Fruit fly (Drosophila melanogaster) whole organism, embryonic: ENCODE measurements around the gene Cpr73D.
A peak's percentile ranks its signal among the peaks of the same experiment; 100 is the strongest.

Source experiments
- Blimp-1 ChIP-seq: fragments of 200-800 bp; sonication (Bioruptor generic); optimal IDR thresholded peaks from 3 replicates; lab custom pipeline; 2018; ENCODE audit warnings: missing biosample characterization, missing genetic modification characterization, mild to moderate bottlenecking, moderate library complexity, missing genetic modification reagents
- CG11398 ChIP-seq: fragments of 200-800 bp; sonication (Bioruptor generic); optimal IDR thresholded peaks from 2 replicates; lab custom pipeline; 2016; ENCODE audit warnings: missing biosample characterization, missing genetic modification characterization
- CG11456 ChIP-seq: fragments of 200-800 bp; sonication (Bioruptor generic); IDR thresholded peaks from 3 replicates; pipeline ENCODE4 v1.3.6; 2022; ENCODE audit warnings: missing biosample characterization, missing genetic modification characterization
- CG11504 ChIP-seq: fragments of 200-800 bp; sonication (Bioruptor generic); optimal IDR thresholded peaks from 3 replicates; lab custom pipeline; 2019; ENCODE audit warnings: missing biosample characterization, mild to moderate bottlenecking, missing genetic modification characterization, moderate library complexity
- CG11695 ChIP-seq: fragments of 200-800 bp; sonication (Bioruptor generic); IDR thresholded peaks from 3 replicates; pipeline ENCODE4 v1.3.6; 2022; ENCODE audit warnings: missing biosample characterization, missing genetic modification characterization
- CG13894 ChIP-seq: fragments of 200-800 bp; sonication (Bioruptor generic); optimal IDR thresholded peaks from 3 replicates; lab custom pipeline; 2018; ENCODE audit warnings: missing biosample characterization, mild to moderate bottlenecking, missing genetic modification characterization, moderate library complexity
- CG14441 ChIP-seq: fragments of 200-800 bp; sonication (Bioruptor generic); IDR thresholded peaks from 2 replicates; pipeline ENCODE4 v1.3.6; 2022; ENCODE audit warnings: missing biosample characterization, missing genetic modification characterization
- CG17385 ChIP-seq: fragments of 200-800 bp; sonication (Bioruptor generic); optimal IDR thresholded peaks from 3 replicates; lab custom pipeline; 2018; ENCODE audit warnings: missing biosample characterization, mild to moderate bottlenecking, missing genetic modification characterization
- CG2199 ChIP-seq: fragments of 200-800 bp; sonication (Bioruptor generic); IDR thresholded peaks from 3 replicates; pipeline ENCODE4 v1.3.6; 2022; ENCODE audit warnings: missing biosample characterization, missing genetic modification characterization
- CG31441 ChIP-seq: fragments of 200-800 bp; sonication (Bioruptor generic); IDR thresholded peaks from 2 replicates; pipeline ENCODE4 v1.3.6; 2022; ENCODE audit warnings: missing biosample characterization, missing genetic modification characterization
- CG3995 ChIP-seq: fragments of 200-800 bp; sonication (Bioruptor generic); optimal IDR thresholded peaks from 3 replicates; lab custom pipeline; 2016; ENCODE audit warnings: missing biosample characterization, missing genetic modification characterization
- CG7556 ChIP-seq: fragments of 200-800 bp; sonication (Bioruptor generic); optimal IDR thresholded peaks from 2 replicates; lab custom pipeline; 2017; ENCODE audit warnings: missing biosample characterization, mild to moderate bottlenecking, missing genetic modification characterization
- CG8281 ChIP-seq: fragments of 200-800 bp; sonication (Bioruptor generic); optimal IDR thresholded peaks from 2 replicates; lab custom pipeline; 2018; ENCODE audit warnings: missing biosample characterization, mild to moderate bottlenecking, missing genetic modification characterization, moderate library complexity
- CG8290 ChIP-seq, 3 experiments: fragments of 200-800 bp; sonication (Bioruptor generic); optimal IDR thresholded peaks; 2 replicates each; lab custom pipeline; 2016 to 2019; ENCODE audit warnings: missing biosample characterization in 3 of 3, missing genetic modification characterization in 3 of 3, mild to moderate bottlenecking in 2 of 3, moderate library complexity in 1 of 3
- CG8478 ChIP-seq: fragments of >200 bp; optimal IDR thresholded peaks from 2 replicates; lab custom pipeline; 2018
- CkIIα-i1 ChIP-seq: fragments of 200-800 bp; sonication (Bioruptor generic); IDR thresholded peaks from 2 replicates; pipeline ENCODE4 v1.3.6; 2022; ENCODE audit warnings: missing biosample characterization, missing genetic modification characterization
- D19A ChIP-seq: fragments of 200-800 bp; optimal IDR thresholded peaks from 3 replicates; lab custom pipeline; 2019; ENCODE audit warnings: missing biosample characterization, mild to moderate bottlenecking, missing genetic modification characterization, moderate library complexity
- Dfd ChIP-seq, 2 experiments: fragments of >200 bp; optimal IDR thresholded peaks; 2 replicates each; lab custom pipeline; 2017; ENCODE audit warnings: missing biosample characterization in 2 of 2, missing genetic modification characterization in 2 of 2
- MBD-R2 ChIP-seq: fragments of 200-800 bp; sonication (Bioruptor generic); IDR thresholded peaks from 2 replicates; pipeline ENCODE4 v1.3.6; 2022; ENCODE audit warnings: missing biosample characterization, missing genetic modification characterization
- Med ChIP-seq: fragments of 200-800 bp; sonication (Bioruptor generic); peaks from one replicate; lab custom pipeline; 2016; ENCODE audit warnings: missing biosample characterization, missing genetic modification characterization, mild to moderate bottlenecking, inconsistent platforms, moderate library complexity
- NC2α ChIP-seq: fragments of 200-800 bp; sonication (Bioruptor generic); optimal IDR thresholded peaks from 2 replicates; lab custom pipeline; 2016; ENCODE audit warnings: missing biosample characterization, missing genetic modification characterization
- Optix ChIP-seq: fragments of 200-800 bp; sonication (Bioruptor generic); IDR thresholded peaks from 3 replicates; pipeline ENCODE4 v1.3.6; 2022; ENCODE audit warnings: missing biosample characterization, missing genetic modification characterization
- Ravus ChIP-seq: fragments of 200-800 bp; sonication (Bioruptor generic); IDR thresholded peaks from 2 replicates; pipeline ENCODE4 v1.3.6; 2022; ENCODE audit warnings: missing biosample characterization, missing genetic modification characterization
- Xbp1 ChIP-seq: fragments of 200-800 bp; sonication (Bioruptor generic); optimal IDR thresholded peaks from 3 replicates; lab custom pipeline; 2016; ENCODE audit warnings: missing biosample characterization, mild to moderate bottlenecking, missing genetic modification characterization
- az2 ChIP-seq: fragments of 200-800 bp; sonication (Bioruptor generic); optimal IDR thresholded peaks from 3 replicates; lab custom pipeline; 2016; ENCODE audit warnings: missing biosample characterization, missing genetic modification characterization
- bbx ChIP-seq: fragments of 200-800 bp; sonication (Bioruptor generic); IDR thresholded peaks from 2 replicates; pipeline ENCODE4 v1.3.6; 2022; ENCODE audit warnings: missing biosample characterization, missing genetic modification characterization; ENCODE audit not compliant: partially characterized antibody
- bcd ChIP-seq: fragments of 200-800 bp; sonication (Bioruptor generic); optimal IDR thresholded peaks from 2 replicates; lab custom pipeline; 2017; ENCODE audit warnings: missing biosample characterization, mild to moderate bottlenecking, missing genetic modification characterization
- bigmax ChIP-seq: fragments of 200-800 bp; sonication (Bioruptor generic); optimal IDR thresholded peaks from 2 replicates; lab custom pipeline; 2018; ENCODE audit warnings: missing biosample characterization, mild to moderate bottlenecking, missing genetic modification characterization
- chinmo ChIP-seq: fragments of 200-800 bp; sonication (Bioruptor generic); IDR thresholded peaks from 4 replicates; pipeline ENCODE4 v1.3.6; 2022; ENCODE audit warnings: missing biosample characterization, missing genetic modification characterization; ENCODE audit not compliant: partially characterized antibody
- chm ChIP-seq: fragments of 200-800 bp; sonication (Bioruptor generic); IDR thresholded peaks from 2 replicates; pipeline ENCODE4 v1.3.6; 2022; ENCODE audit warnings: missing biosample characterization, missing genetic modification characterization
- crol ChIP-seq: fragments of 200-800 bp; sonication (Bioruptor generic); IDR thresholded peaks from 2 replicates; pipeline ENCODE4 v1.3.6; 2022; ENCODE audit warnings: missing biosample characterization, missing genetic modification characterization
- danr ChIP-seq: fragments of 200-800 bp; sonication (Bioruptor generic); IDR thresholded peaks from 2 replicates; pipeline ENCODE4 v1.3.6; 2022; ENCODE audit warnings: missing biosample characterization, missing genetic modification characterization
- emc ChIP-seq: fragments of 200-800 bp; sonication (Bioruptor generic); optimal IDR thresholded peaks from 2 replicates; lab custom pipeline; 2016; ENCODE audit warnings: missing biosample characterization, missing genetic modification characterization
- ftz-f1 ChIP-seq: fragments of 200-800 bp; sonication (Bioruptor generic); optimal IDR thresholded peaks from 2 replicates; lab custom pipeline; 2016; ENCODE audit warnings: missing biosample characterization, missing genetic modification characterization
- lbe ChIP-seq: fragments of 200-800 bp; sonication (Bioruptor generic); optimal IDR thresholded peaks from 2 replicates; lab custom pipeline; 2016; ENCODE audit warnings: missing biosample characterization, mild to moderate bottlenecking, missing genetic modification characterization
- pho ChIP-seq: fragments of 200-800 bp; sonication (Bioruptor generic); optimal IDR thresholded peaks from 2 replicates; lab custom pipeline; 2016; ENCODE audit warnings: missing biosample characterization, missing genetic modification characterization
- phol ChIP-seq: fragments of 200-800 bp; sonication (Bioruptor generic); optimal IDR thresholded peaks from 3 replicates; lab custom pipeline; 2018; ENCODE audit warnings: missing biosample characterization, mild to moderate bottlenecking, missing genetic modification characterization, moderate library complexity
- pzg ChIP-seq: fragments of 200-800 bp; sonication (Bioruptor generic); optimal IDR thresholded peaks from 3 replicates; lab custom pipeline; 2018; ENCODE audit warnings: missing biosample characterization, mild to moderate bottlenecking, missing genetic modification characterization, moderate library complexity
- rib ChIP-seq: fragments of 200-800 bp; sonication (Bioruptor generic); IDR thresholded peaks from 2 replicates; pipeline ENCODE4 v1.3.6; 2022; ENCODE audit warnings: missing biosample characterization, missing genetic modification characterization
- schlank ChIP-seq: fragments of 200-800 bp; sonication (Bioruptor generic); optimal IDR thresholded peaks from 2 replicates; lab custom pipeline; 2018; ENCODE audit warnings: missing biosample characterization, mild to moderate bottlenecking, missing genetic modification characterization
- stwl ChIP-seq: fragments of 200-800 bp; sonication (Bioruptor generic); optimal IDR thresholded peaks from 3 replicates; lab custom pipeline; 2018; ENCODE audit warnings: missing biosample characterization, mild to moderate bottlenecking, missing genetic modification characterization, moderate library complexity
- tio ChIP-seq: fragments of 200-800 bp; sonication (Bioruptor generic); optimal IDR thresholded peaks from 2 replicates; lab custom pipeline; 2017; ENCODE audit warnings: missing biosample characterization, missing genetic modification characterization, inconsistent platforms
- ttk ChIP-seq: fragments of 200-800 bp; sonication (Bioruptor generic); IDR thresholded peaks from 2 replicates; pipeline ENCODE4 v2.1.2; 2022; ENCODE audit warnings: missing biosample characterization, missing genetic modification characterization
- tup ChIP-seq: fragments of 200-800 bp; sonication (Bioruptor generic); optimal IDR thresholded peaks from 2 replicates; lab custom pipeline; 2016; ENCODE audit warnings: missing biosample characterization, mild to moderate bottlenecking, missing genetic modification characterization, moderate library complexity
- vvl ChIP-seq: fragments of 200-800 bp; sonication (Bioruptor generic); IDR thresholded peaks from 2 replicates; pipeline ENCODE4 v1.3.6; 2022; ENCODE audit warnings: missing biosample characterization, missing genetic modification characterization
- zen2 ChIP-seq: fragments of 200-800 bp; sonication (Bioruptor generic); IDR thresholded peaks from 3 replicates; pipeline ENCODE4 v1.3.6; 2022; ENCODE audit warnings: missing biosample characterization, missing genetic modification characterization; ENCODE audit not compliant: partially characterized antibody

Gene Cpr73D

dm6 chr3L:16956003-16956767, 1.3 kb downstream of the Cpr73D start:
- peak; percentile 48 for TF ChIP-seq CG17385
- no peak for TF ChIP-seq bigmax
- no peak for TF ChIP-seq CG11398 (GFP tag; lab: Kevin White, UChicago)
- TF ChIP-seq chm (GFP tag; lab: Robert Waterston, UW): 0 out of 2 replicates have a peak, but pooled peaks have one; percentile 14
- peak; percentile 36 for TF ChIP-seq lbe (GFP tag; lab: Kevin White, UChicago)
- TF ChIP-seq Ravus (GFP tag; lab: Robert Waterston, UW): no peak
- TF ChIP-seq tio (GFP tag; lab: Kevin White, UChicago): no peak
- no peak for TF ChIP-seq NC2α (GFP tag; lab: Kevin White, UChicago)
- TF ChIP-seq Med (GFP tag; lab: Kevin White, UChicago): peak; percentile 52
- peak; percentile 92 for TF ChIP-seq D19A (tag; lab: Kevin White, UChicago)
- no peak for TF ChIP-seq CkIIα-i1 (GFP tag; lab: Robert Waterston, UW)
- TF ChIP-seq rib (GFP tag; lab: Robert Waterston, UW): 0 out of 2 replicates have a peak, but pooled peaks have one; percentile 12
- TF ChIP-seq CG11504 (tag; lab: Kevin White, UChicago): no peak
- peak; percentile 67; the same call in 1 of the 4 replicates for TF ChIP-seq chinmo (GFP tag; lab: Robert Waterston, UW)
- peak; percentile 34; the same call in 1 of the 2 replicates for TF ChIP-seq CG31441 (GFP tag; lab: Robert Waterston, UW)
- no peak for TF ChIP-seq CG3995 (GFP tag; lab: Kevin White, UChicago)
- 0 out of 2 replicates have a peak, but pooled peaks have one; percentile 18 for TF ChIP-seq bbx (GFP tag; lab: Robert Waterston, UW)
- peak; percentile 68 for TF ChIP-seq crol (GFP tag; lab: Robert Waterston, UW)
- peak; percentile 71; the same call in 1 of the 3 replicates for TF ChIP-seq CG2199 (GFP tag; lab: Robert Waterston, UW)
- peak; percentile 30 for TF ChIP-seq stwl
- no peak for TF ChIP-seq CG8290 (GFP tag; optimal IDR thresholded peaks at IDR 0.05; lab: Kevin White, UChicago)
- TF ChIP-seq CG8290 (tag; optimal IDR thresholded peaks at IDR 0.05; lab: Kevin White, UChicago): no peak
- 0 out of 3 replicates have a peak, but pooled peaks have one; percentile 7 for TF ChIP-seq CG11695 (GFP tag; lab: Robert Waterston, UW)
- TF ChIP-seq CG8281 (tag; lab: Kevin White, UChicago): no peak
- TF ChIP-seq ftz-f1 (GFP tag; lab: Kevin White, UChicago): peak; percentile 7

- TF ChIP-seq vvl (GFP tag; lab: Robert Waterston, UW) (peak; percentile 53), MBD-R2 (peak; percentile 44; the same call in 1 of the 2 replicates), Blimp-1 (peak; percentile 57), ttk (GFP tag; lab: Robert Waterston, UW) (no peak), danr (GFP tag; lab: Robert Waterston, UW) (no peak), Optix (no peak), tup (GFP tag; lab: Kevin White, UChicago) (no peak), CG7556 (GFP tag; lab: Kevin White, UChicago) (no peak), pho (peak; percentile 36), bcd (peak; percentile 20), schlank (tag; lab: Kevin White, UChicago) (no peak), CG11456 (GFP tag; lab: Robert Waterston, UW) (peak; percentile 46; the same call in 2 of the 3 replicates), phol (tag; lab: Kevin White, UChicago) (peak; percentile 30), emc (GFP tag; lab: Kevin White, UChicago) (no peak), CkIIα-i1 (GFP tag; lab: Robert Waterston, UW) (no peak), D19A (tag; lab: Kevin White, UChicago) (peak; percentile 15), Xbp1 (peak; percentile 60), CG14441 (GFP tag; lab: Robert Waterston, UW) (no peak), CG13894 (tag; lab: Kevin White, UChicago) (peak; percentile 47), CG31441 (GFP tag; lab: Robert Waterston, UW) (0 out of 2 replicates have a peak, but pooled peaks have one; percentile 11), CG8478 (no peak), az2 (GFP tag; lab: Kevin White, UChicago) (no peak), zen2 (GFP tag; lab: Robert Waterston, UW) (peak; percentile 91), Dfd (GFP tag; optimal IDR thresholded peaks at IDR 0.05; lab: Kevin White, UChicago) (no peak), pzg (GFP tag; lab: Kevin White, UChicago) (peak; percentile 95)
Measured at dm6 chr3L:16955219-16956002, 2.1 kb downstream of the Cpr73D start.
